Fruit fly (Drosophila melanogaster) whole organism, larva: ENCODE data around the gene CG17597.

Experiments used
- noc ChIP-seq: fragments of 200-800 bp; sonication (Bioruptor generic); optimal IDR thresholded peaks from 3 replicates; lab custom pipeline; 2019; ENCODE audit warnings: missing biosample characterization, mild to moderate bottlenecking, missing genetic modification characterization, moderate library complexity

CG17597 gene

dm6 chr2L:18830587-18831528 is at the start of gene CG17597, which contains the start of gene ScpX:
CG17597 (minus strand) TSS chr2L:18831153.
ScpX (plus strand) TSS chr2L:18831229.
- peak; percentile 17 for TF ChIP-seq noc

- no peak for TF ChIP-seq noc
These were observed 47.5 kb upstream of the CG17597 start for dm6 chr2L:18878439-18878838.

- TF ChIP-seq noc, result no peak
These were observed 44.3 kb upstream of the CG17597 start for dm6 chr2L:18875213-18875612.

- TF ChIP-seq noc, result no peak
These were observed 40.9 kb upstream of the CG17597 start for dm6 chr2L:18871822-18872221.

dm6 chr2L:18867815-18868214 is 36.9 kb upstream of the CG17597 start:
- TF ChIP-seq noc, result no peak

dm6 chr2L:18866582-18866981 is 35.6 kb upstream of the CG17597 start:
- no peak for TF ChIP-seq noc

- no peak for TF ChIP-seq noc
These were observed 34.0 kb upstream of the CG17597 start for dm6 chr2L:18864981-18865380.

dm6 chr2L:18864093-18864492 is 33.1 kb upstream of the CG17597 start:
- TF ChIP-seq noc, result no peak

- TF ChIP-seq noc, result no peak
These were observed 30.0 kb upstream of the CG17597 start for dm6 chr2L:18860920-18861319.

dm6 chr2L:18858661-18859532 is 27.9 kb upstream of the CG17597 start, which contains the start of the genes CG10602 and mRpL13:
CG10602 (minus strand) TSS chr2L:18859248.
mRpL13 (minus strand) TSS chr2L:18859248.
- no peak for TF ChIP-seq noc

- TF ChIP-seq noc, result peak; percentile 96
These were observed 26.7 kb upstream of the CG17597 start for dm6 chr2L:18857635-18858059.

dm6 chr2L:18852249-18852648 is 21.3 kb upstream of the CG17597 start:
- no peak for TF ChIP-seq noc

- no peak for TF ChIP-seq noc
These were observed 15.9 kb upstream of the CG17597 start for dm6 chr2L:18846843-18847242.

dm6 chr2L:18846175-18846574 is 15.2 kb upstream of the CG17597 start:
- TF ChIP-seq noc, result no peak

- no peak for TF ChIP-seq noc
These were observed 14.1 kb upstream of the CG17597 start, which contains the start of gene CG17321 for dm6 chr2L:18844917-18845509. CG17321 (plus strand) TSS chr2L:18845184.

dm6 chr2L:18844479-18844878 is 13.5 kb upstream of the CG17597 start, which contains the start of gene CG33120:
CG33120 (minus strand) TSS chr2L:18844579.
- TF ChIP-seq noc, result no peak

- no peak for TF ChIP-seq noc
These were observed 12.6 kb upstream of the CG17597 start for dm6 chr2L:18843560-18843959.
